Worm (Caenorhabditis elegans) whole organism, late embryonic: Measurements from ENCODE around the gene nasp-1.

Source experiments
- C38D4.7 ChIP-seq: fragments of 200-800 bp; sonication (Bioruptor generic); optimal IDR thresholded peaks from 2 replicates; lab custom pipeline; 2018; ENCODE audit warnings: mild to moderate bottlenecking, missing genetic modification characterization, moderate library complexity, missing compliant biosample characterization
- K02D7.2 ChIP-seq: sonication (generic microtip); optimal IDR thresholded peaks from 2 replicates; lab custom pipeline; 2017; ENCODE audit warnings: mild to moderate bottlenecking, missing genetic modification characterization, missing compliant biosample characterization
- ama-1 ChIP-seq: fragments of 150-350 bp; optimal IDR thresholded peaks from 2 replicates; lab custom pipeline; 2014
- ceh-45 ChIP-seq: fragments of 200-800 bp; sonication (Bioruptor generic); IDR thresholded peaks from 2 replicates; pipeline ENCODE4 v1.3.6; 2022; ENCODE audit warnings: missing genetic modification reagents, missing genetic modification characterization, missing compliant biosample characterization
- ceh-6 ChIP-seq: fragments of 200-800 bp; sonication (Bioruptor generic); optimal IDR thresholded peaks from 2 replicates; lab custom pipeline; 2018; ENCODE audit warnings: mild to moderate bottlenecking, missing genetic modification characterization, missing compliant biosample characterization
- fkh-6 ChIP-seq: sonication (generic microtip); optimal IDR thresholded peaks from 2 replicates; lab custom pipeline; 2016; ENCODE audit warnings: missing genetic modification characterization, missing compliant biosample characterization
- hlh-15 ChIP-seq: sonication (generic microtip); optimal IDR thresholded peaks from 2 replicates; lab custom pipeline; 2016; ENCODE audit warnings: missing genetic modification characterization, missing compliant biosample characterization
- lin-11 ChIP-seq: fragments of 200-800 bp; sonication (Bioruptor generic); optimal IDR thresholded peaks from 2 replicates; lab custom pipeline; 2018; ENCODE audit warnings: mild to moderate bottlenecking, missing genetic modification characterization, missing compliant biosample characterization
- nfya-1 ChIP-seq: sonication (generic microtip); optimal IDR thresholded peaks from 2 replicates; lab custom pipeline; 2017; ENCODE audit warnings: missing genetic modification characterization, mild to moderate bottlenecking, missing compliant biosample characterization, antibody characterized with exemption, moderate library complexity
- nhr-232 ChIP-seq: sonication (generic microtip); optimal IDR thresholded peaks from 2 replicates; lab custom pipeline; 2016; ENCODE audit warnings: missing genetic modification characterization, missing compliant biosample characterization
- pqm-1 ChIP-seq: sonication (generic microtip); optimal IDR thresholded peaks from 2 replicates; lab custom pipeline; 2016; ENCODE audit warnings: missing genetic modification characterization, missing compliant biosample characterization
- rnt-1 ChIP-seq: sonication (generic microtip); optimal IDR thresholded peaks from 2 replicates; lab custom pipeline; 2016; ENCODE audit warnings: missing genetic modification characterization, missing compliant biosample characterization
- unc-86 ChIP-seq: sonication (generic microtip); optimal IDR thresholded peaks from 2 replicates; lab custom pipeline; 2016; ENCODE audit warnings: missing genetic modification characterization, missing compliant biosample characterization

ce11 chrII:11096233-11096632 is 10.2 kb upstream of the nasp-1 start, which contains the start of gene nbs-1:
- TF ChIP-seq nhr-232 (no peak), ceh-6 (GFP tag; lab: Kevin White, UChicago) (no peak), ceh-45 (no peak), hlh-15 (tag; lab: Kevin White, UChicago) (no peak), rnt-1 (tag; lab: Kevin White, UChicago) (no peak), unc-86 (no peak), nfya-1 (tag; lab: Kevin White, UChicago) (no peak), fkh-6 (tag; lab: Kevin White, UChicago) (no peak), ama-1 (lab: Kevin White, UChicago) (no peak), C38D4.7 (GFP tag; lab: Kevin White, UChicago) (no peak), lin-11 (no peak), K02D7.2 (tag; lab: Kevin White, UChicago) (no peak), pqm-1 (tag; lab: Kevin White, UChicago) (no peak)
